Fruit fly (Drosophila melanogaster) whole organism, embryonic: Measurements from ENCODE around the gene CG5071.

Experiments
- Adf1 ChIP-seq: fragments of 200-800 bp; sonication (Bioruptor generic); IDR thresholded peaks from 2 replicates; pipeline ENCODE4 v1.3.6; 2022; ENCODE audit warnings: missing biosample characterization, missing genetic modification characterization
- BEAF-32 ChIP-seq: fragments of 200-800 bp; sonication (Bioruptor generic); optimal IDR thresholded peaks from 3 replicates; lab custom pipeline; 2017; ENCODE audit warnings: missing biosample characterization, missing genetic modification characterization, mild to moderate bottlenecking, moderate library complexity, missing genetic modification reagents
- Bdp1 ChIP-seq: fragments of 200-800 bp; sonication (Bioruptor generic); optimal IDR thresholded peaks from 3 replicates; lab custom pipeline; 2016; ENCODE audit warnings: missing biosample characterization, missing genetic modification characterization
- Blimp-1 ChIP-seq: fragments of 200-800 bp; sonication (Bioruptor generic); optimal IDR thresholded peaks from 3 replicates; lab custom pipeline; 2018; ENCODE audit warnings: missing biosample characterization, missing genetic modification characterization, mild to moderate bottlenecking, moderate library complexity, missing genetic modification reagents
- CG10267 ChIP-seq: fragments of 200-800 bp; sonication (Bioruptor generic); optimal IDR thresholded peaks from 2 replicates; lab custom pipeline; 2018; ENCODE audit warnings: missing biosample characterization, mild to moderate bottlenecking, missing genetic modification characterization, moderate library complexity
- CG13624 ChIP-seq: fragments of 200-800 bp; sonication (Bioruptor generic); optimal IDR thresholded peaks from 2 replicates; lab custom pipeline; 2016; ENCODE audit warnings: missing biosample characterization, missing genetic modification characterization
- CG15073 ChIP-seq: fragments of 200-800 bp; sonication (Bioruptor generic); optimal IDR thresholded peaks from 2 replicates; lab custom pipeline; 2016; ENCODE audit warnings: missing biosample characterization, missing genetic modification characterization
- CG15696 ChIP-seq: fragments of 200-800 bp; sonication (Bioruptor generic); optimal IDR thresholded peaks from 2 replicates; lab custom pipeline; 2019; ENCODE audit warnings: missing biosample characterization, mild to moderate bottlenecking, missing genetic modification characterization, moderate library complexity
- CG17829 ChIP-seq: fragments of 200-800 bp; optimal IDR thresholded peaks from 2 replicates; lab custom pipeline; 2019; ENCODE audit warnings: missing biosample characterization, mild to moderate bottlenecking, missing genetic modification characterization, moderate library complexity
- CG2712 ChIP-seq: fragments of 200-800 bp; optimal IDR thresholded peaks from 3 replicates; lab custom pipeline; 2019; ENCODE audit warnings: missing biosample characterization, mild to moderate bottlenecking, missing genetic modification characterization, moderate library complexity
- CG30020 ChIP-seq: fragments of 200-800 bp; optimal IDR thresholded peaks from 2 replicates; lab custom pipeline; 2019; ENCODE audit warnings: missing biosample characterization, mild to moderate bottlenecking, missing genetic modification characterization, moderate library complexity
- CG3281 ChIP-seq: fragments of 200-800 bp; sonication (Bioruptor generic); optimal IDR thresholded peaks from 3 replicates; lab custom pipeline; 2017; ENCODE audit warnings: missing biosample characterization, mild to moderate bottlenecking, missing genetic modification characterization
- CG34376 ChIP-seq: fragments of 200-800 bp; sonication (Bioruptor generic); optimal IDR thresholded peaks from 2 replicates; lab custom pipeline; 2018; ENCODE audit warnings: missing biosample characterization, mild to moderate bottlenecking, missing genetic modification characterization
- CG4424 ChIP-seq: fragments of 200-800 bp; sonication (Bioruptor generic); optimal IDR thresholded peaks from 3 replicates; lab custom pipeline; 2016; ENCODE audit warnings: missing biosample characterization, missing genetic modification characterization
- CG7357 ChIP-seq: fragments of 200-800 bp; sonication (Bioruptor generic); IDR thresholded peaks from 3 replicates; pipeline ENCODE4 v1.3.6; 2022; ENCODE audit warnings: missing biosample characterization, missing genetic modification characterization
- CG8290 ChIP-seq, 3 experiments: fragments of 200-800 bp; sonication (Bioruptor generic); optimal IDR thresholded peaks; 2 replicates each; lab custom pipeline; 2016 to 2019; ENCODE audit warnings: missing biosample characterization in 3 of 3, missing genetic modification characterization in 3 of 3, mild to moderate bottlenecking in 2 of 3, moderate library complexity in 1 of 3
- CG9727 ChIP-seq: fragments of 200-800 bp; sonication (Bioruptor generic); optimal IDR thresholded peaks from 3 replicates; lab custom pipeline; 2017; ENCODE audit warnings: missing biosample characterization, mild to moderate bottlenecking, missing genetic modification characterization
- CG9797 ChIP-seq: fragments of 200-800 bp; sonication (Bioruptor generic); optimal IDR thresholded peaks from 3 replicates; lab custom pipeline; 2018; ENCODE audit warnings: missing biosample characterization, mild to moderate bottlenecking, missing genetic modification characterization
- CTCF ChIP-seq: fragments of 200-800 bp; sonication (Bioruptor generic); optimal IDR thresholded peaks from 2 replicates; lab custom pipeline; 2017; ENCODE audit warnings: missing biosample characterization, mild to moderate bottlenecking, missing genetic modification characterization, moderate library complexity
- Fer2 ChIP-seq: fragments of 200-800 bp; sonication (Bioruptor generic); optimal IDR thresholded peaks from 2 replicates; lab custom pipeline; 2018; ENCODE audit warnings: missing biosample characterization, mild to moderate bottlenecking, missing genetic modification characterization, moderate library complexity
- HmgD ChIP-seq: fragments of 200-800 bp; sonication (Bioruptor generic); optimal IDR thresholded peaks from 3 replicates; lab custom pipeline; 2016; ENCODE audit warnings: missing biosample characterization, missing genetic modification characterization
- MESR4 ChIP-seq: fragments of 200-800 bp; sonication (Bioruptor generic); optimal IDR thresholded peaks from 2 replicates; lab custom pipeline; 2018; ENCODE audit warnings: missing biosample characterization, mild to moderate bottlenecking, missing genetic modification characterization, moderate library complexity
- Rfx ChIP-seq: fragments of 200-800 bp; sonication (Bioruptor generic); IDR thresholded peaks from 2 replicates; pipeline ENCODE4 v1.3.6; 2022; ENCODE audit warnings: missing biosample characterization, missing genetic modification characterization
- Six4 ChIP-seq: fragments of 200-800 bp; sonication (Bioruptor generic); optimal IDR thresholded peaks from 2 replicates; lab custom pipeline; 2016; ENCODE audit warnings: missing biosample characterization, missing genetic modification characterization
- Spps ChIP-seq: fragments of 200-800 bp; sonication (Bioruptor generic); optimal IDR thresholded peaks from 2 replicates; lab custom pipeline; 2018; ENCODE audit warnings: missing biosample characterization, mild to moderate bottlenecking, missing genetic modification characterization
- Sry-β ChIP-seq: fragments of 200-800 bp; sonication (Bioruptor generic); optimal IDR thresholded peaks from 2 replicates; lab custom pipeline; 2018; ENCODE audit warnings: missing biosample characterization, mild to moderate bottlenecking, missing genetic modification characterization, moderate library complexity
- Stat92E ChIP-seq, 3 experiments: fragments of >200 bp in 2 of 3; fragments of 200-800 bp in 1 of 3; sonication (Bioruptor generic) in 1 of 3; optimal IDR thresholded peaks; 2 replicates each; lab custom pipeline; 2017 to 2019; ENCODE audit warnings: missing biosample characterization in 3 of 3, missing genetic modification characterization in 3 of 3, mild to moderate bottlenecking in 1 of 3, moderate library complexity in 1 of 3
- ac ChIP-seq: fragments of 200-800 bp; sonication (Bioruptor generic); optimal IDR thresholded peaks from 3 replicates; lab custom pipeline; 2017; ENCODE audit warnings: missing biosample characterization, mild to moderate bottlenecking, missing genetic modification characterization
- bbx ChIP-seq: fragments of 200-800 bp; sonication (Bioruptor generic); IDR thresholded peaks from 2 replicates; pipeline ENCODE4 v1.3.6; 2022; ENCODE audit warnings: missing biosample characterization, missing genetic modification characterization; ENCODE audit not compliant: partially characterized antibody
- cad ChIP-seq: fragments of >200 bp; optimal IDR thresholded peaks from 2 replicates; lab custom pipeline; 2017; ENCODE audit warnings: missing biosample characterization, missing genetic modification characterization
- chif ChIP-seq, 2 experiments: fragments of 200-800 bp; sonication (Bioruptor generic); optimal IDR thresholded peaks; 3 replicates each; lab custom pipeline; 2016; ENCODE audit warnings: missing biosample characterization in 2 of 2, missing genetic modification characterization in 2 of 2
- crp ChIP-seq, 2 experiments: fragments of 200-800 bp; sonication (Bioruptor generic); optimal IDR thresholded peaks; 2 replicates in 1 of 2; 3 replicates in 1 of 2; lab custom pipeline; 2017; ENCODE audit warnings: missing biosample characterization in 2 of 2, missing genetic modification characterization in 2 of 2, mild to moderate bottlenecking in 1 of 2, moderate library complexity in 1 of 2
- dati ChIP-seq: fragments of 200-800 bp; sonication (Bioruptor generic); IDR thresholded peaks from 2 replicates; pipeline ENCODE4 v1.3.6; 2022; ENCODE audit warnings: missing biosample characterization, missing genetic modification characterization
- dmrt11E ChIP-seq: fragments of 200-800 bp; sonication (Bioruptor generic); optimal IDR thresholded peaks from 3 replicates; lab custom pipeline; 2018; ENCODE audit warnings: missing biosample characterization, mild to moderate bottlenecking, missing genetic modification characterization, moderate library complexity
- ewg ChIP-seq: fragments of 200-800 bp; sonication (Bioruptor generic); optimal IDR thresholded peaks from 3 replicates; lab custom pipeline; 2017; ENCODE audit warnings: mild to moderate bottlenecking, missing biosample characterization, missing genetic modification reagents, missing genetic modification characterization
- inv ChIP-seq: fragments of 200-800 bp; sonication (Bioruptor generic); IDR thresholded peaks from 2 replicates; pipeline ENCODE4 v1.3.6; 2022; ENCODE audit warnings: missing biosample characterization, missing genetic modification characterization; ENCODE audit not compliant: partially characterized antibody
- jumu ChIP-seq: fragments of 200-800 bp; sonication (Bioruptor generic); optimal IDR thresholded peaks from 3 replicates; lab custom pipeline; 2016; ENCODE audit warnings: missing biosample characterization, missing genetic modification characterization
- knrl ChIP-seq: fragments of 200-800 bp; sonication (Bioruptor generic); IDR thresholded peaks from 3 replicates; pipeline ENCODE4 v1.3.6; 2022; ENCODE audit warnings: missing biosample characterization, missing genetic modification characterization; ENCODE audit not compliant: partially characterized antibody
- pb ChIP-seq: fragments of 200-800 bp; sonication (Bioruptor generic); optimal IDR thresholded peaks from 3 replicates; lab custom pipeline; 2016; ENCODE audit warnings: missing biosample characterization, missing genetic modification characterization
- phol ChIP-seq: fragments of 200-800 bp; sonication (Bioruptor generic); optimal IDR thresholded peaks from 3 replicates; lab custom pipeline; 2018; ENCODE audit warnings: missing biosample characterization, mild to moderate bottlenecking, missing genetic modification characterization, moderate library complexity
- prd ChIP-seq, 3 experiments: fragments of >200 bp in 2 of 3; fragments of 200-800 bp in 1 of 3; sonication (Bioruptor generic) in 1 of 3; optimal IDR thresholded peaks in 2 of 3; IDR thresholded peaks in 1 of 3; 2 replicates in 2 of 3; 3 replicates in 1 of 3; pipeline versions ENCODE4 v1.3.6 to Lab custom; 2017 to 2022; ENCODE audit warnings: missing biosample characterization in 1 of 3, missing genetic modification characterization in 1 of 3
- pros ChIP-seq: fragments of 200-800 bp; sonication (Bioruptor generic); optimal IDR thresholded peaks from 3 replicates; lab custom pipeline; 2019; ENCODE audit warnings: missing biosample characterization, mild to moderate bottlenecking, missing genetic modification characterization, moderate library complexity
- psq ChIP-seq: fragments of 200-800 bp; sonication (Bioruptor generic); optimal IDR thresholded peaks from 2 replicates; lab custom pipeline; 2017; ENCODE audit warnings: missing biosample characterization, missing genetic modification characterization
- sima ChIP-seq: fragments of 200-800 bp; sonication (Bioruptor generic); optimal IDR thresholded peaks from 2 replicates; lab custom pipeline; 2016; ENCODE audit warnings: missing biosample characterization, missing genetic modification characterization
- stwl ChIP-seq: fragments of 200-800 bp; sonication (Bioruptor generic); optimal IDR thresholded peaks from 3 replicates; lab custom pipeline; 2018; ENCODE audit warnings: missing biosample characterization, mild to moderate bottlenecking, missing genetic modification characterization, moderate library complexity
- tll ChIP-seq, 2 experiments: fragments of 200-800 bp in 1 of 2; fragments of >200 bp in 1 of 2; sonication (Bioruptor generic) in 1 of 2; optimal IDR thresholded peaks; 2 replicates each; lab custom pipeline; 2017 to 2019; ENCODE audit warnings: missing biosample characterization in 2 of 2, missing genetic modification characterization in 2 of 2, mild to moderate bottlenecking in 1 of 2, moderate library complexity in 1 of 2
- trem ChIP-seq: fragments of 200-800 bp; optimal IDR thresholded peaks from 3 replicates; lab custom pipeline; 2019; ENCODE audit warnings: missing biosample characterization, mild to moderate bottlenecking, missing genetic modification characterization, moderate library complexity
- z ChIP-seq: fragments of 200-800 bp; sonication (Bioruptor generic); IDR thresholded peaks from 3 replicates; pipeline ENCODE4 v1.3.6; 2022; ENCODE audit warnings: missing biosample characterization, missing genetic modification characterization

Gene CG5071

DNA sequence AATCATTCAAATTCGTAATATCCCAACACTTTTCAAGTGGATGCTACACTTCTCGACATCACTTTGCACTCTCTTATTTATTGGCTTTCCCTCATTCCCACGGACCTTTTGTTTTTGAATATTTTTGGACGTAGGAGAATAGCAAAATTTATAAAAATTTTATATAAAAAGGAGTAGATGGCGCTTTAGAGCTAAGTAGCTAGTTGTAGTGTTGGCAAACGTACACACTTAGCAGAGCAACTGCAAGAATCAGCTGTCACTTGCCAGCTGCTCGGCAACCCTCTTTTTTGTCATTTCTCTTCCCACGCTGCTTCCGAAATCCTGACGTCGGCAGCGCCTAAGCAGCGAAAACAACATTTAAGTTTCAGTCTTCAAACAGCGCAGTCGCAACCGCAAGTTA, 24.1 kb upstream of the CG5071 start (continued):
- TF ChIP-seq CG9797 (GFP tag; lab: Kevin White, UChicago) (peak; percentile 15), CG13624 (GFP tag; lab: Kevin White, UChicago) (no peak), CG15696 (peak; percentile 22), Blimp-1 (GFP tag; lab: Kevin White, UChicago) (no peak), dati (no peak), Adf1 (GFP tag; lab: Robert Waterston, UW) (peak; percentile 34; the same call in 1 of the 2 replicates), stwl (tag; lab: Kevin White, UChicago) (peak; percentile 94), knrl (GFP tag; lab: Robert Waterston, UW) (no peak), CG15073 (GFP tag; lab: Kevin White, UChicago) (no peak), phol (peak; percentile 15), CG7357 (GFP tag; lab: Robert Waterston, UW) (no peak), CG4424 (GFP tag; lab: Kevin White, UChicago) (peak; percentile 23), Rfx (GFP tag; lab: Robert Waterston, UW) (no peak), HmgD (GFP tag; lab: Kevin White, UChicago) (peak; percentile 13), Fer2 (tag; lab: Kevin White, UChicago) (no peak), CG10267 (tag; lab: Kevin White, UChicago) (peak; percentile 96), inv (GFP tag; lab: Robert Waterston, UW) (no peak), CG3281 (GFP tag; lab: Kevin White, UChicago) (no peak), CG17829 (tag; lab: Kevin White, UChicago) (peak; percentile 4), Six4 (GFP tag; lab: Kevin White, UChicago) (no peak), z (GFP tag; lab: Robert Waterston, UW) (no peak), crp (GFP tag; optimal IDR thresholded peaks at IDR 0.05; lab: Kevin White, UChicago) (peak; percentile 66 to 86), Sry-β (GFP tag; lab: Kevin White, UChicago) (peak; percentile 47), CG30020 (peak; percentile 2), CG9727 (GFP tag; lab: Kevin White, UChicago) (peak; percentile 6), CG2712 (tag; lab: Kevin White, UChicago) (peak; percentile 23), jumu (GFP tag; lab: Kevin White, UChicago) (no peak), CG8290 (GFP tag; optimal IDR thresholded peaks at IDR 0.05; lab: Kevin White, UChicago) (peak; percentile 96), CG8290 (tag; optimal IDR thresholded peaks at IDR 0.05; lab: Kevin White, UChicago) (peak in 1 of 2 experiments; percentile 77), bbx (GFP tag; lab: Robert Waterston, UW) (0 out of 2 replicates have a peak, but pooled peaks have one; percentile 29), Spps (no peak), trem (tag; lab: Kevin White, UChicago) (peak; percentile 57), ewg (GFP tag; lab: Kevin White, UChicago) (peak; percentile 16), cad (GFP tag; lab: Kevin White, UChicago) (no peak), sima (GFP tag; lab: Kevin White, UChicago) (no peak), tll (GFP tag; optimal IDR thresholded peaks at IDR 0.05; lab: Kevin White, UChicago) (peak in 1 of 2 experiments; percentile 14), prd (optimal IDR thresholded peaks at IDR 0.05; lab: Kevin White, UChicago) (no peak), prd (GFP tag; IDR thresholded peaks at IDR 0.05; lab: Robert Waterston, UW) (peak; percentile 23; the same call in 1 of the 3 replicates), psq (GFP tag; lab: Kevin White, UChicago) (peak; percentile 88), chif (GFP tag; optimal IDR thresholded peaks at IDR 0.05; lab: Kevin White, UChicago) (peak in 1 of 2 experiments; percentile 21), MESR4 (GFP tag; lab: Kevin White, UChicago) (no peak), dmrt11E (tag; lab: Kevin White, UChicago) (peak; percentile 14), BEAF-32 (GFP tag; lab: Kevin White, UChicago) (peak; percentile 33), CTCF (peak; percentile 91), pb (no peak), CG34376 (GFP tag; lab: Kevin White, UChicago) (no peak), pros (peak; percentile 28), ac (GFP tag; lab: Kevin White, UChicago) (peak; percentile 26), Bdp1 (GFP tag; lab: Kevin White, UChicago) (no peak), Stat92E (GFP tag; optimal IDR thresholded peaks at IDR 0.05; lab: Kevin White, UChicago) (no peak)
- TF ChIP-seq, all 482 proteins: peak for 38
